Worm (Caenorhabditis elegans): Measurements from ENCODE around the gene C45G9.4.

DNA sequence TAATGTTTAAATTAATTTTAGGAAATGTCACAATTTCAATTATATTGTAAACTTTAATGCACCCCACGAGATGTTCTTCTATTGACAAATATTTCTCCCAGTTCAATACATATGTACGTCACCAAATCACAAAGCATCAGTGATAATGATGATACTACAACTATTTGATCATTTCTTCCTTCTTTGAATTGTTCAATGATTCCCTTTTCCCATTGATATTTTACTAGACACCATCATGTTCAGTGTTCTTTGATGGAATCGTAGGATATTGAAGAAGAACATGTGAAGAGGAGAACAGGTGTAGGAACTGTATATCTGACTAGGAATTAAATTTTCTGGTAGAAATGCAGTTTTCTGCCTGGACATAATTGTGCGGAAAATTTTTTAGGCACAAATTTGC lies 27.0 kb downstream of the C45G9.4 start:
- TF ChIP-seq C06A6.2 (GFP tag; conservative IDR thresholded peaks at IDR 0.05) (no peak), nfya-1 (tag; optimal IDR thresholded peaks at IDR 0.05; ENCODE audit: borderline replicate concordance, insufficient read depth) (no peak), somi-1 (GFP tag; optimal IDR thresholded peaks at IDR 0.05) (no peak), Y53G8AR.9 (GFP tag; conservative IDR thresholded peaks at IDR 0.05) (no peak), Y67H2A.10 (GFP tag; conservative IDR thresholded peaks at IDR 0.05) (no peak), let-526 (GFP tag; IDR thresholded peaks at IDR 0.05) (no peak), cebp-1 (GFP tag; IDR thresholded peaks at IDR 0.05) (no peak), cebp-1 (tag; optimal IDR thresholded peaks at IDR 0.05) (no peak), ama-1 (optimal IDR thresholded peaks at IDR 0.05) (no peak), ama-1 (GFP tag; optimal IDR thresholded peaks at IDR 0.05) (no peak), F22D6.2 (tag; optimal IDR thresholded peaks at IDR 0.05) (no peak), snpc-1.1 (tag; optimal IDR thresholded peaks at IDR 0.05; ENCODE audit: insufficient read depth) (no peak), mel-28 (tag; optimal IDR thresholded peaks at IDR 0.05; ENCODE audit: borderline replicate concordance) (no peak), nhr-179 (tag; optimal IDR thresholded peaks at IDR 0.05) (no peak), unc-62 (GFP tag; optimal IDR thresholded peaks at IDR 0.05) (no peak)
